Worm (Caenorhabditis elegans) whole organism, young adult: ENCODE measurements around the gene C23G10.11.

Experiments
- B0035.1 ChIP-seq: sonication (generic microtip); optimal IDR thresholded peaks from 2 replicates; lab custom pipeline; 2016; ENCODE audit warnings: missing genetic modification characterization, mild to moderate bottlenecking, missing compliant biosample characterization, missing genotype, missing genetic modification reagents
- B0336.3 ChIP-seq: fragments of 200-800 bp; sonication (Bioruptor generic); IDR thresholded peaks from 2 replicates; pipeline ENCODE4 v1.3.6; 2022; ENCODE audit warnings: missing genetic modification characterization, missing compliant biosample characterization
- F39B2.1 ChIP-seq: fragments of 200-800 bp; sonication (Bioruptor generic); IDR thresholded peaks from 2 replicates; pipeline ENCODE4 v1.3.6; 2022; ENCODE audit warnings: missing genetic modification reagents, missing genetic modification characterization, missing compliant biosample characterization
- Y95B8A.8 ChIP-seq: fragments of 200-800 bp; sonication (Bioruptor generic); IDR thresholded peaks from 2 replicates; pipeline ENCODE4 v1.3.6; 2022; ENCODE audit warnings: missing genetic modification reagents, missing genetic modification characterization, missing compliant biosample characterization
- ama-1 ChIP-seq, 3 experiments: fragments of 150-350 bp in 1 of 3; sonication (generic microtip) in 2 of 3; optimal IDR thresholded peaks; 2 replicates each; lab custom pipeline; 2014 to 2018; ENCODE audit warnings: missing biosample characterization in 2 of 3, missing genetic modification characterization in 2 of 3, missing genetic modification reagents in 2 of 3
- attf-5 ChIP-seq: fragments of 200-800 bp; sonication (Bioruptor generic); optimal IDR thresholded peaks from 2 replicates; lab custom pipeline; 2018; ENCODE audit warnings: mild to moderate bottlenecking, missing genetic modification characterization, missing compliant biosample characterization
- cebp-1 ChIP-seq, 2 experiments: fragments of 200-800 bp in 1 of 2; sonication (Bioruptor generic) in 1 of 2; sonication (generic microtip) in 1 of 2; IDR thresholded peaks in 1 of 2; optimal IDR thresholded peaks in 1 of 2; 2 replicates each; pipeline versions ENCODE4 v1.3.6 to Lab custom; 2017 to 2022; ENCODE audit warnings: missing compliant biosample characterization in 2 of 2, missing genetic modification characterization in 2 of 2, mild to moderate bottlenecking in 1 of 2, missing genetic modification reagents in 1 of 2, moderate library complexity in 1 of 2
- ceh-58 ChIP-seq: fragments of 200-800 bp; sonication (Bioruptor generic); IDR thresholded peaks from 2 replicates; pipeline ENCODE4 v1.3.6; 2022; ENCODE audit warnings: missing genetic modification characterization, missing compliant biosample characterization
- chd-7 ChIP-seq: sonication (generic microtip); optimal IDR thresholded peaks from 2 replicates; lab custom pipeline; 2016; ENCODE audit warnings: mild to moderate bottlenecking, missing genetic modification characterization, moderate library complexity, missing compliant biosample characterization
- dox-1 ChIP-seq: fragments of 200-800 bp; sonication (Bioruptor generic); IDR thresholded peaks from 2 replicates; pipeline ENCODE4 v1.3.6; 2022; ENCODE audit warnings: missing genetic modification reagents, missing genetic modification characterization, missing compliant biosample characterization
- ekl-4 ChIP-seq: fragments of 200-800 bp; sonication (Bioruptor generic); IDR thresholded peaks from 2 replicates; pipeline ENCODE4 v1.3.6; 2022; ENCODE audit warnings: missing genetic modification reagents, missing genetic modification characterization, missing compliant biosample characterization
- lin-40 ChIP-seq: sonication (generic microtip); optimal IDR thresholded peaks from 2 replicates; lab custom pipeline; 2016; ENCODE audit warnings: missing genetic modification characterization, mild to moderate bottlenecking, missing compliant biosample characterization, missing genotype, missing genetic modification reagents
- nfyb-1 ChIP-seq: fragments of 200-800 bp; sonication (Bioruptor generic); IDR thresholded peaks from 2 replicates; pipeline ENCODE4 v1.3.6; 2022; ENCODE audit warnings: missing genetic modification reagents, missing genetic modification characterization, missing compliant biosample characterization
- nhr-80 ChIP-seq: sonication (generic microtip); optimal IDR thresholded peaks from 2 replicates; lab custom pipeline; 2016; ENCODE audit warnings: missing genetic modification characterization, missing compliant biosample characterization
- rcor-1 ChIP-seq: fragments of 200-800 bp; sonication (Bioruptor generic); IDR thresholded peaks from 2 replicates; pipeline ENCODE4 v1.3.6; 2022; ENCODE audit warnings: missing genetic modification reagents, missing genetic modification characterization, missing compliant biosample characterization
- zim-3 ChIP-seq: sonication (generic microtip); optimal IDR thresholded peaks from 2 replicates; lab custom pipeline; 2017; ENCODE audit warnings: mild to moderate bottlenecking, missing genetic modification characterization, moderate library complexity, missing compliant biosample characterization
- ztf-26 ChIP-seq: sonication (generic microtip); optimal IDR thresholded peaks from 2 replicates; lab custom pipeline; 2017; ENCODE audit warnings: missing genetic modification characterization, missing compliant biosample characterization
- ztf-3 ChIP-seq: fragments of 200-800 bp; sonication (Bioruptor generic); optimal IDR thresholded peaks from 2 replicates; lab custom pipeline; 2018; ENCODE audit warnings: mild to moderate bottlenecking, missing genetic modification characterization, missing compliant biosample characterization

Gene C23G10.11

DNA sequence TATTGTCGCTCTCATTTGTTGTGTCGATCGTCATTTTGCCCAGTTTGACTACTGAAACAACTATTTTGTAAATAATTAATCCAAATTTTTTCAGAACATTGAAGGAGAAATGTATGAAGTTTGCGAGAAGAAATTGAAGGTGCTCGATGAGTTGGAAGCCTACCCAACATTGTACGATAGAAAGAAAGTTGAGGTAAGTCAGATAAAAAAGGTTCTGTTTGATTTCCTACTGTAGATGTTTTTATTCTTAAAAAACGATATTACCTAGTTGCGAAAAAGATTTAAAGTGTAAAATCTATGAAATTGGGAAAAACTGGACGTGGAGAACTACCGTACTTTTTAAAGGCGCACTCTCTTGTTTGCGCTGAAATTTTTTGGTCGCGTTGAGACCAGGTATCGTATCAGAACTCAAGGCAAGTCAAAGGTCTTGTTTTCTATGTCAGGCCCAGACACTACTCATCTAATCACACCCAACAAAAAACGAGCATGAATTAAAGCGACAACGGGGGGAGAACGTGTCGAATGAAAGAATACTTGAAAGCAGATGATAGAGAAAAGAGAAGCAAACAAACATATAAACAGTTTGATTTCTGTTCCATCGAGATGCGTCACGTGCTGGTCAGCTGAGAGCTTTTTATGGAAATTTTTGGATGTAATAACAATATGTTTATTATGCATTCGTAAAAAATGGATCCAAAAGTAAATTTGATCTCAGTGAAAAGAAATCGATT lies 46.7 kb downstream of the C23G10.11 start, which contains the start of gene efk-1:
TSS of gene efk-1 (minus strand) at position 51 of the 731 bp plus-strand sequence.
- no peak for TF ChIP-seq B0336.3 (GFP tag; lab: Robert Waterston, UW)
- 0 out of 2 replicates have a peak, but pooled peaks have one; percentile 46 for TF ChIP-seq F39B2.1 (GFP tag; lab: Robert Waterston, UW)
- no peak for TF ChIP-seq rcor-1 (GFP tag; lab: Robert Waterston, UW)
- TF ChIP-seq ztf-3 (GFP tag; lab: Kevin White, UChicago): no peak
- TF ChIP-seq attf-5: peak; percentile 61
- peak; percentile 14 for TF ChIP-seq zim-3 (tag; lab: Kevin White, UChicago)
- TF ChIP-seq dox-1 (GFP tag; lab: Robert Waterston, UW): peak; percentile 30; the same call in 1 of the 2 replicates
- TF ChIP-seq Y95B8A.8: 0 out of 2 replicates have a peak, but pooled peaks have one; percentile 23
- TF ChIP-seq cebp-1 (GFP tag; IDR thresholded peaks at IDR 0.05; lab: Robert Waterston, UW): no peak
- TF ChIP-seq cebp-1 (tag; optimal IDR thresholded peaks at IDR 0.05; lab: Kevin White, UChicago): peak; percentile 44
- TF ChIP-seq ama-1 (optimal IDR thresholded peaks at IDR 0.05; lab: Kevin White, UChicago): peak; percentile 78
- no peak for TF ChIP-seq ama-1 (GFP tag; optimal IDR thresholded peaks at IDR 0.05; lab: Kevin White, UChicago)

DNA sequence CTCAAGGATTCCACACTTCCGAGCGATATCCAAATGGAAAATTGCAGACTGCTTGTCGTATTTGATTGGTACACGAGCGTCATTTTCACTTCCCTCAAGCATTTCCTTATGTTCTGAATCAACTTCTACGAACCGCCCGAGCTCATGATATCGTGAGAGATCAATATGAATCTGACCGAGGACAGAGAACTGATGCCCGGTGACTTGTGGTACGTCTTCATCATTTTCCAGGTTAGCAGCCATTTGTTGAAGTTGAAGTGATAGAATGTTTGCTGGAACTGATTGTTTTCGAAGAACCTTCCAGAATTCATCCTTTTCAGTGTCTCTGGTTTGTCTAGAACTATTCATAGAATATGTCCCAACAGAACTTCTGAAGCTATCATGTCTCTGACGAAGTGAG lies 48.7 kb downstream of the C23G10.11 start:
- no peak for TF ChIP-seq nhr-80 (tag; lab: Kevin White, UChicago)
- TF ChIP-seq cebp-1 (GFP tag; IDR thresholded peaks at IDR 0.05; lab: Robert Waterston, UW): no peak
- no peak for TF ChIP-seq cebp-1 (tag; optimal IDR thresholded peaks at IDR 0.05; lab: Kevin White, UChicago)
- peak; percentile 20; the same call in 1 of the 2 replicates for TF ChIP-seq nfyb-1 (GFP tag; lab: Robert Waterston, UW)

DNA sequence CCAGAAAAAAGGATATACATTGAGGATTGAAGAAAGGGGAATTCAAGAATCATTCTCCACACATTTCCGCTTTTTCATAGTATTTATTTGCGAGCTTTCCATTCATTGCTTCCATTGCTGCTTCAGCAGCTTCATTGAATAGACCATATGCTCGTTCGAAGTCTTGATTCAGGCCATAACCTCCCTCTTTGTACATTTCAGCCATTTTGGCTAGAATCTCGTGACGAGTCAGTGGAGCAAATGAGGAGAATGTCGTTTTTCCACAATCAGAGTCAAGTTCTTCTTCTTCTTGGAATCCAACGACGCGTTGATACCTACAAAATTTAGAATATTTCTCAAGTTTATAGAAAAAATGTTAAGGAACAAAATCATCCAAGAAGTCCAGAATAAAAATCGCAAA lies 50.1 kb downstream of the C23G10.11 start:
- TF ChIP-seq ekl-4 (peak; percentile 9; the same call in 1 of the 2 replicates), ztf-26 (peak; percentile 3), dox-1 (GFP tag; lab: Robert Waterston, UW) (no peak), B0035.1 (no peak), ceh-58 (GFP tag; lab: Robert Waterston, UW) (no peak), lin-40 (tag; lab: Kevin White, UChicago) (no peak), chd-7 (peak; percentile 7)
